Worm (Caenorhabditis elegans): Measurements from ENCODE around the gene cids-1.
A peak's percentile ranks its signal among the peaks of the same experiment; 100 is the strongest.

cids-1 gene

DNA sequence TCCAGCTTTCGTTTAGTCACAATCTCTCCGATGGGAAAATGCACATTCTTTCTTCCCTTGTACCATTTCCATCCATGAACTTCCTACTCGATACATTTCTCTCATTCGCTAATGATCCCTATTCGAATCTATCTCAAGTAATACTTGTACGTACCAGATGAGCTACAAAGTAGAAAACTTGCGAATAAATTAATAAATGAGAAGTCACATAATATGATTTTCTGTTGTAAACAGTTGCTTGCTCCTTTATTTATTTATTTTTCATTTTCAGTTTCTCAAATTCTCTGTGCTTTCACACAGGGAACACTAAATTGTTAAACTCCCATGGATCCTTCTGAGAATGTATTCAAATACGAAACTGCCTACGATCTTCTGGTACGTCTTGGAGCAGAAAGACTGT, 18.1 kb upstream of the cids-1 start, which contains the start of gene rfs-1:
Gene rfs-1 (plus strand): TSS at position 301 of the 400 bp plus-strand sequence.
- TF ChIP-seq spr-1 (tag; optimal IDR thresholded peaks at IDR 0.05) = no peak
- TF ChIP-seq Y75B8A.6 (GFP tag; IDR thresholded peaks at IDR 0.05) = no peak
- no peak for TF ChIP-seq nhr-42 (GFP tag; IDR thresholded peaks at IDR 0.05)
- no peak for TF ChIP-seq egl-27 (tag; optimal IDR thresholded peaks at IDR 0.05)
- TF ChIP-seq daf-19 (GFP tag; conservative IDR thresholded peaks at IDR 0.05) = no peak
- no peak for TF ChIP-seq unc-130 (GFP tag; optimal IDR thresholded peaks at IDR 0.05)
- no peak for TF ChIP-seq lin-38 (GFP tag; IDR thresholded peaks at IDR 0.05)
- TF ChIP-seq saeg-2 (GFP tag; IDR thresholded peaks at IDR 0.05) = no peak

DNA sequence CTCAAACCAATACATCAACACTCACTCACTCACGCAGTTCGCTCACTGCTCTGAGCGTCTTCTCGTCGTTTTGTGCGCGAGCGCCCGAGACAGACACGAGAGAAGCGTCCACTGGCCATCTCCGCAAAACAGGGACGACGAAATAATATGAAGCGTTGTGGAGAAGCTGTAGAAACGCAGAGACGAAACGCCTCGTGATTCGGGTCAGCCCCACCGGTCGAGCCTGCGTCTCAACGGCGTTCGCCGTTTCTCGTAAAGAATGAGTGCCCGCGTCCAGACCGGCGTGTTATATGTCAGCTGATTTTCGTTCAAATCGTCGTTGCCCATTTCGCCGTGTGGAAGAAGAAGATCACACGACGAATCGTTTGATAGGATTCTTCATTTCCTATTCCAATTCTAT, 16.7 kb upstream of the cids-1 start, which contains the start of gene fbxl-1:
Gene fbxl-1 (plus strand): TSS at position 320 of the 400 bp plus-strand sequence.
- peak; percentile 80 to 82 for TF ChIP-seq lsy-2 (tag; optimal IDR thresholded peaks at IDR 0.05)
- peak; percentile 78 for TF ChIP-seq ctbp-1 (GFP tag; IDR thresholded peaks at IDR 0.05)
- no peak for TF ChIP-seq snpc-4 (tag; optimal IDR thresholded peaks at IDR 0.05)
- TF ChIP-seq zag-1 (tag; optimal IDR thresholded peaks at IDR 0.05) = no peak
- no peak; the same call in 1 of the 2 replicates for TF ChIP-seq pha-4 (GFP tag; IDR thresholded peaks at IDR 0.05)
- no peak for TF ChIP-seq pha-4 (tag; optimal IDR thresholded peaks at IDR 0.05)
- no peak for TF ChIP-seq nhr-25 (tag; optimal IDR thresholded peaks at IDR 0.05; ENCODE audit: borderline replicate concordance, insufficient read depth)
- TF ChIP-seq lin-29 (GFP tag; IDR thresholded peaks at IDR 0.05) = no peak
- TF ChIP-seq mdt-29 (GFP tag; IDR thresholded peaks at IDR 0.05) = peak; percentile 45; the same call in 1 of the 2 replicates
- no peak for TF ChIP-seq Y75B8A.6 (GFP tag; IDR thresholded peaks at IDR 0.05)
- no peak for TF ChIP-seq F44E2.7 (GFP tag; IDR thresholded peaks at IDR 0.05)
- TF ChIP-seq lir-3 (tag; optimal IDR thresholded peaks at IDR 0.05) = no peak
- no peak for TF ChIP-seq sdz-12 (GFP tag; optimal IDR thresholded peaks at IDR 0.05)
- peak; percentile 73 for TF ChIP-seq dve-1 (tag; optimal IDR thresholded peaks at IDR 0.05; ENCODE audit: insufficient read depth)
- TF ChIP-seq lin-15B (tag; optimal IDR thresholded peaks at IDR 0.05) = no peak
- peak; percentile 83 for TF ChIP-seq nhr-77 (tag; optimal IDR thresholded peaks at IDR 0.05)
- TF ChIP-seq mep-1 (tag; optimal IDR thresholded peaks at IDR 0.05) = peak; percentile 90
- no peak for TF ChIP-seq lim-7 (GFP tag; IDR thresholded peaks at IDR 0.05)
- TF ChIP-seq nhr-111 (GFP tag; optimal IDR thresholded peaks at IDR 0.05) = no peak
- TF ChIP-seq nhr-102 (tag; optimal IDR thresholded peaks at IDR 0.05) = no peak
- TF ChIP-seq skn-1 (tag; optimal IDR thresholded peaks at IDR 0.05) = no peak
- no peak for TF ChIP-seq daf-12 (tag; optimal IDR thresholded peaks at IDR 0.05)
- peak; percentile 86 for TF ChIP-seq mxl-3 (GFP tag; optimal IDR thresholded peaks at IDR 0.05)
- no peak for TF ChIP-seq saeg-2 (GFP tag; IDR thresholded peaks at IDR 0.05)
- TF ChIP-seq Y48G9A.11 (GFP tag; IDR thresholded peaks at IDR 0.05) = no peak
- TF ChIP-seq madf-5 (GFP tag; IDR thresholded peaks at IDR 0.05) = no peak
- TF ChIP-seq nhr-28 (tag; optimal IDR thresholded peaks at IDR 0.05) = peak; percentile 81
- no peak for TF ChIP-seq Y5F2A.4 (GFP tag; optimal IDR thresholded peaks at IDR 0.05)
- peak; percentile 73 for TF ChIP-seq F37D6.2 (tag; optimal IDR thresholded peaks at IDR 0.05)
- TF ChIP-seq spr-1 (tag; optimal IDR thresholded peaks at IDR 0.05) = peak; percentile 36
- TF ChIP-seq ces-1 (GFP tag; optimal IDR thresholded peaks at IDR 0.05) = no peak
- peak; percentile 93 for TF ChIP-seq hmg-1.1 (GFP tag; IDR thresholded peaks at IDR 0.05)
- TF ChIP-seq php-3 (GFP tag; IDR thresholded peaks at IDR 0.05) = 0 out of 2 replicates have a peak, but pooled peaks have one; percentile 39
- peak; percentile 12 for TF ChIP-seq lin-39 (tag; optimal IDR thresholded peaks at IDR 0.05)
- peak; percentile 87 for TF ChIP-seq rbr-2 (tag; optimal IDR thresholded peaks at IDR 0.05)
- peak; percentile 61 for TF ChIP-seq mes-2 (tag; optimal IDR thresholded peaks at IDR 0.05; ENCODE audit: poor library complexity, severe bottlenecking)
- TF ChIP-seq tag-97 (GFP tag; IDR thresholded peaks at IDR 0.05) = no peak
- no peak for TF ChIP-seq unc-130 (GFP tag; optimal IDR thresholded peaks at IDR 0.05)
- TF ChIP-seq aly-2 (tag; optimal IDR thresholded peaks at IDR 0.05) = peak; percentile 28
- peak; percentile 59 for TF ChIP-seq lin-38 (GFP tag; IDR thresholded peaks at IDR 0.05)
- peak; percentile 99 for TF ChIP-seq hlh-11 (tag; optimal IDR thresholded peaks at IDR 0.05)
- TF ChIP-seq set-16 (GFP tag; IDR thresholded peaks at IDR 0.05) = peak; percentile 89
- no peak for TF ChIP-seq Y105C5A.15 (GFP tag; IDR thresholded peaks at IDR 0.05)
- peak; percentile 6 for TF ChIP-seq duxl-1 (tag; optimal IDR thresholded peaks at IDR 0.05; ENCODE audit: poor library complexity)
- TF ChIP-seq unc-62 (GFP tag; optimal IDR thresholded peaks at IDR 0.05 in 1 of 2) = peak in 1 of 2 experiments; percentile 99
- TF ChIP-seq unc-62 (tag; optimal IDR thresholded peaks at IDR 0.05) = no peak
- no peak for TF ChIP-seq egl-27 (tag; optimal IDR thresholded peaks at IDR 0.05)
